Worm (Caenorhabditis elegans): ENCODE results near the gene atf-2.
A peak's percentile ranks its signal among the peaks of the same experiment; 100 is the strongest.

The atf-2 gene

ce11 chrII:8741277-8741676 is 10.5 kb upstream of the atf-2 start:
- TF ChIP-seq F55B11.4 (tag; optimal IDR thresholded peaks at IDR 0.05; ENCODE audit: borderline replicate concordance, insufficient read depth) (no peak), madf-10 (tag; optimal IDR thresholded peaks at IDR 0.05) (no peak), nhr-90 (tag; optimal IDR thresholded peaks at IDR 0.05) (no peak), egrh-3 (GFP tag; IDR thresholded peaks at IDR 0.05) (no peak), somi-1 (GFP tag; optimal IDR thresholded peaks at IDR 0.05) (peak; percentile 34), Y53G8AR.9 (GFP tag; conservative IDR thresholded peaks at IDR 0.05) (no peak), lin-40 (tag; optimal IDR thresholded peaks at IDR 0.05) (no peak), ztf-28 (GFP tag; IDR thresholded peaks at IDR 0.05) (no peak), T26A5.8 (tag; optimal IDR thresholded peaks at IDR 0.05) (no peak), rpc-1 (optimal IDR thresholded peaks at IDR 0.05) (no peak), rpc-1 (tag; optimal IDR thresholded peaks at IDR 0.05) (no peak), rec-8 (tag; optimal IDR thresholded peaks at IDR 0.05) (no peak), F33H1.4 (GFP tag; IDR thresholded peaks at IDR 0.05) (no peak), madf-8 (GFP tag; conservative IDR thresholded peaks at IDR 0.05) (no peak), ccch-3 (GFP tag; optimal IDR thresholded peaks at IDR 0.05) (no peak), snpc-3.4 (tag; optimal IDR thresholded peaks at IDR 0.05) (no peak), snpc-1.3 (tag; optimal IDR thresholded peaks at IDR 0.05; ENCODE audit: insufficient read depth) (no peak), Y56A3A.18 (GFP tag; IDR thresholded peaks at IDR 0.05) (no peak), let-607 (tag; optimal IDR thresholded peaks at IDR 0.05) (no peak), ceh-100 (GFP tag; IDR thresholded peaks at IDR 0.05) (no peak), egl-18 (GFP tag; IDR thresholded peaks at IDR 0.05) (no peak), Y95B8A.8 (GFP tag; IDR thresholded peaks at IDR 0.05) (no peak), snpc-4 (GFP tag; optimal IDR thresholded peaks at IDR 0.05) (no peak), snpc-4 (tag; optimal IDR thresholded peaks at IDR 0.05) (no peak), zim-3 (tag; optimal IDR thresholded peaks at IDR 0.05) (no peak), ceh-58 (GFP tag; IDR thresholded peaks at IDR 0.05) (no peak), sea-2 (GFP tag; IDR thresholded peaks at IDR 0.05) (no peak), efl-1 (GFP tag; optimal IDR thresholded peaks at IDR 0.05) (no peak), C06A6.2 (GFP tag; conservative IDR thresholded peaks at IDR 0.05) (peak; percentile 47; the same call in 1 of the 2 replicates), dox-1 (GFP tag; IDR thresholded peaks at IDR 0.05) (no peak), cebp-2 (GFP tag; IDR thresholded peaks at IDR 0.05) (no peak), B0261.1 (tag; optimal IDR thresholded peaks at IDR 0.05) (no peak), ets-4 (GFP tag; optimal IDR thresholded peaks at IDR 0.05) (no peak), cebp-1 (GFP tag; IDR thresholded peaks at IDR 0.05) (no peak), cebp-1 (tag; optimal IDR thresholded peaks at IDR 0.05) (peak; percentile 35), hlh-26 (GFP tag; conservative IDR thresholded peaks at IDR 0.05) (no peak), nhr-27 (tag; optimal IDR thresholded peaks at IDR 0.05) (no peak), athp-1 (tag; optimal IDR thresholded peaks at IDR 0.05) (no peak), nhr-80 (tag; optimal IDR thresholded peaks at IDR 0.05) (peak; percentile 33), attf-3 (GFP tag; conservative IDR thresholded peaks at IDR 0.05) (no peak), ztf-22 (GFP tag; optimal IDR thresholded peaks at IDR 0.05) (peak; percentile 19), tbx-9 (tag; optimal IDR thresholded peaks at IDR 0.05; ENCODE audit: borderline replicate concordance) (no peak), nfyb-1 (GFP tag; IDR thresholded peaks at IDR 0.05) (no peak)
